Worm (Caenorhabditis elegans): Measurements from ENCODE around the gene F29A7.4.

The F29A7.4 gene

ce11 chrII:2772166-2772565 lies 22.4 kb downstream of the F29A7.4 start, which contains the start of gene sdz-10:
Gene sdz-10, minus strand, starts transcription at chrII:2772266.
- TF ChIP-seq bed-2 (GFP tag; IDR thresholded peaks at IDR 0.05) (no peak), nhr-120 (GFP tag; IDR thresholded peaks at IDR 0.05) (no peak), F39B2.1 (GFP tag; IDR thresholded peaks at IDR 0.05) (no peak), gei-17 (GFP tag; optimal IDR thresholded peaks at IDR 0.05) (no peak), unc-130 (GFP tag; optimal IDR thresholded peaks at IDR 0.05) (no peak), madf-10 (tag; optimal IDR thresholded peaks at IDR 0.05) (no peak), cebp-1 (GFP tag; IDR thresholded peaks at IDR 0.05) (no peak), cebp-1 (tag; optimal IDR thresholded peaks at IDR 0.05) (no peak), F23B12.7 (tag; optimal IDR thresholded peaks at IDR 0.05; ENCODE audit: insufficient read depth) (no peak), D2030.7 (GFP tag; IDR thresholded peaks at IDR 0.05) (no peak), fkh-3 (tag; optimal IDR thresholded peaks at IDR 0.05) (no peak), ztf-25 (GFP tag; IDR thresholded peaks at IDR 0.05) (no peak), attf-5 (GFP tag; optimal IDR thresholded peaks at IDR 0.05) (no peak)

DNA sequence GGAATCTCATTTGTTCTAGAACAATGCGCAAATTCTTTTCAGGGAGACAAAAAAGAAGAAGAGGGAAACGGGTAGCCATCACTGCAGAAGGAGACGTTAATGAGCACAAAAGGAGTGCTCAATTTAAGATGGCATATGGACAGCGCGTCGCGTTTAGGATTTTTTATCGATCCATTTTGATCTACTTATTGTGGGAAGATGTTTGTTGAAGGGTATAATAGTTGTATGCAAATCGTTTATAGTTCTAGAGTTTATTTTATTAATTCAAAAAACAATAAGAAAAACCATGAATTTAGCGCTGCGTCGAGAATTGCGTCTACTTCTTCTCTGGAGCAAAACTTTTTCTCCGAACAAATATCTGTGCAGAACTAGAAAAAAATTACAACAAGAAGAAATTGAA lies 23.7 kb downstream of the F29A7.4 start, which contains the start of gene sdz-9:
sdz-9 (minus strand) TSS at position 101 of the 400 bp plus-strand sequence.
- no peak for TF ChIP-seq bed-1 (GFP tag; IDR thresholded peaks at IDR 0.05)
- no peak for TF ChIP-seq mes-4 (tag; optimal IDR thresholded peaks at IDR 0.05)
- no peak for TF ChIP-seq nhr-120 (GFP tag; IDR thresholded peaks at IDR 0.05)
- no peak for TF ChIP-seq tbx-9 (tag; optimal IDR thresholded peaks at IDR 0.05; ENCODE audit: borderline replicate concordance)
- TF ChIP-seq mcd-1 (GFP tag; IDR thresholded peaks at IDR 0.05) = no peak
- TF ChIP-seq efl-1 (GFP tag; optimal IDR thresholded peaks at IDR 0.05) = no peak
- no peak for TF ChIP-seq gei-17 (GFP tag; optimal IDR thresholded peaks at IDR 0.05)
- TF ChIP-seq K12H6.12 (tag; optimal IDR thresholded peaks at IDR 0.05) = no peak
- TF ChIP-seq ztf-3 (GFP tag; optimal IDR thresholded peaks at IDR 0.05) = no peak
- no peak for TF ChIP-seq lir-1 (GFP tag; conservative IDR thresholded peaks at IDR 0.05)
- TF ChIP-seq snpc-1.3 (tag; optimal IDR thresholded peaks at IDR 0.05; ENCODE audit: insufficient read depth) = no peak
- no peak for TF ChIP-seq attf-6 (GFP tag; IDR thresholded peaks at IDR 0.05)
- TF ChIP-seq rpc-1 (optimal IDR thresholded peaks at IDR 0.05) = no peak
- no peak for TF ChIP-seq rpc-1 (tag; optimal IDR thresholded peaks at IDR 0.05)
- no peak for TF ChIP-seq hsf-1 (GFP tag; IDR thresholded peaks at IDR 0.05)

ce11 chrII:2774904-2775303 lies 25.1 kb downstream of the F29A7.4 start, which contains the start of gene fbxb-111:
Gene fbxb-111, minus strand, starts transcription at chrII:2775004.
- TF ChIP-seq ztf-26 (tag; optimal IDR thresholded peaks at IDR 0.05) = no peak
- TF ChIP-seq unc-130 (GFP tag; optimal IDR thresholded peaks at IDR 0.05) = no peak
- TF ChIP-seq F57A8.1 (GFP tag; optimal IDR thresholded peaks at IDR 0.05) = no peak
- no peak for TF ChIP-seq madf-6 (GFP tag; IDR thresholded peaks at IDR 0.05)
- TF ChIP-seq lir-1 (GFP tag; conservative IDR thresholded peaks at IDR 0.05) = no peak
- no peak for TF ChIP-seq D2030.7 (GFP tag; IDR thresholded peaks at IDR 0.05)
- TF ChIP-seq ceh-40 (GFP tag; IDR thresholded peaks at IDR 0.05) = no peak
- TF ChIP-seq cebp-2 (GFP tag; IDR thresholded peaks at IDR 0.05) = no peak
- TF ChIP-seq ceh-100 (GFP tag; IDR thresholded peaks at IDR 0.05) = no peak
- no peak for TF ChIP-seq snpc-3.4 (tag; optimal IDR thresholded peaks at IDR 0.05)
- TF ChIP-seq lin-26 (GFP tag; IDR thresholded peaks at IDR 0.05) = no peak
- TF ChIP-seq ceh-27 (GFP tag; optimal IDR thresholded peaks at IDR 0.05) = no peak
- no peak for TF ChIP-seq mel-28 (tag; optimal IDR thresholded peaks at IDR 0.05; ENCODE audit: borderline replicate concordance)

DNA sequence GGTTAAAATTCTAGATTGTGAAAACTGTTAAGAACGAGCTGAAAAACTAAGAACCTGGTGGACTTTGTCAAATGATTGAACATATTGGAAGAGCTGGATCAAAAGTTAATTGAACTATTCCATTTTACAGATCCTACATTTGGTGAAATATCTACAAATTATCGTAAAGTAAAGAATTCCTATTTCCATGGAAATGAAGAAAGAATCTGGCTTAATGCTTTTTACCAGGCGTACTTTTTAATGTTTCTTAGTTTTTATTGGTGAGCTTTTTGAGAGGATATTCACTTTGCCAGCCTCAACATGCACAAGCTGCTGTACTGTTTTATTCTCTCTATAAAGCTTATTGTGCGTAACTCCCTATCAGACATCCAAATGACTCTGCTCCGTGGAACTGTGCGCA lies 28.0 kb downstream of the F29A7.4 start, which contains the start of gene F08D12.4:
F08D12.4 (plus strand) TSS at position 301 of the 400 bp plus-strand sequence.
- no peak for TF ChIP-seq snpc-1.3 (tag; optimal IDR thresholded peaks at IDR 0.05; ENCODE audit: insufficient read depth)
- no peak for TF ChIP-seq rec-8 (tag; optimal IDR thresholded peaks at IDR 0.05)
- no peak for TF ChIP-seq madf-10 (tag; optimal IDR thresholded peaks at IDR 0.05)
- TF ChIP-seq ceh-79 (tag; optimal IDR thresholded peaks at IDR 0.05) = no peak
- no peak for TF ChIP-seq ztf-28 (GFP tag; IDR thresholded peaks at IDR 0.05)
- no peak for TF ChIP-seq nfyb-1 (GFP tag; IDR thresholded peaks at IDR 0.05)
- no peak for TF ChIP-seq ama-1 (optimal IDR thresholded peaks at IDR 0.05)
- no peak for TF ChIP-seq ama-1 (GFP tag; optimal IDR thresholded peaks at IDR 0.05)
- TF ChIP-seq bed-2 (GFP tag; IDR thresholded peaks at IDR 0.05) = no peak
- TF ChIP-seq ztf-22 (GFP tag; optimal IDR thresholded peaks at IDR 0.05) = no peak
- no peak for TF ChIP-seq hlh-26 (GFP tag; conservative IDR thresholded peaks at IDR 0.05)
- TF ChIP-seq tbx-9 (tag; optimal IDR thresholded peaks at IDR 0.05; ENCODE audit: borderline replicate concordance) = no peak
- no peak for TF ChIP-seq Y67H2A.10 (GFP tag; conservative IDR thresholded peaks at IDR 0.05)
- no peak for TF ChIP-seq B0035.1 (tag; optimal IDR thresholded peaks at IDR 0.05)

All from whole organism, young adult.